Worm (Caenorhabditis elegans): Measurements from ENCODE around the gene sra-3.

ce11 chrII:9528480-9528879 is 12.1 kb downstream of the sra-3 start, which contains the start of gene sra-2:
- no peak for TF ChIP-seq W03F9.2 (tag; optimal IDR thresholded peaks at IDR 0.05)
- no peak for TF ChIP-seq dao-5 (tag; optimal IDR thresholded peaks at IDR 0.05)
- TF ChIP-seq him-1 (tag; optimal IDR thresholded peaks at IDR 0.05) = no peak
